Worm (Caenorhabditis elegans): ENCODE measurements around the gene C14C11.1.
A peak's percentile ranks its signal among the peaks of the same experiment; 100 is the strongest.
"Not testable (repeated sequence)": the region's sequence is repeated elsewhere in the genome, so short reads cannot be mapped to it uniquely, and the experiment has no call there.

C14C11.1 gene

DNA sequence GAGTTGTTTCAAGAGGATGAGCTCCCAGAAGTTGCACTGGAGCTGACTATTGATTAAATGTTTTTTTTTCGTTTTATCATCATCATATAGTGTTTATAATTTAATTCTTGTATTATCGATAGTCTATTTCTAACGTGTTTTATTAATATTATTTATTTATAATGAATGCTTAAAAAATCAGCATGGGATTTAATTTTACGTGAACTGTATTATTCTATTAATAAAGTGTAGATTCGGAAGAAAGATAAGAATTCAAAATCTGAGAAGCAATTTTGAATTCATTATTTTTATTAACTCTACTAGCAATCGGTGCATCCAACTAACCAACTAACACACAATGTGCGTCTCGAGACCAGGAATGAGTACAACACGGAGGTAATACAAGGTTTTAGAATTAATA lies at the start of gene C14C11.1:
C14C11.1 (plus strand) TSS at position 301 of the 400 bp plus-strand sequence.
- not testable (repeated sequence) for TF ChIP-seq ceh-43 (GFP tag; optimal IDR thresholded peaks at IDR 0.05); zip-8 (tag; optimal IDR thresholded peaks at IDR 0.05); unc-39 (tag; optimal IDR thresholded peaks at IDR 0.05)

- TF ChIP-seq M03D4.4 (tag; optimal IDR thresholded peaks at IDR 0.05) (no peak), ham-2 (GFP tag; optimal IDR thresholded peaks at IDR 0.05) (no peak), unc-62 (GFP tag; optimal IDR thresholded peaks at IDR 0.05) (no peak), mep-1 (tag; optimal IDR thresholded peaks at IDR 0.05) (no peak), tbx-8 (GFP tag; optimal IDR thresholded peaks at IDR 0.05) (no peak), ztf-11 (tag; optimal IDR thresholded peaks at IDR 0.05) (no peak), pha-4 (tag; optimal IDR thresholded peaks at IDR 0.05) (no peak), cnd-1 (tag; optimal IDR thresholded peaks at IDR 0.05) (no peak), mls-2 (tag; optimal IDR thresholded peaks at IDR 0.05) (no peak), drap-1 (GFP tag; optimal IDR thresholded peaks at IDR 0.05) (no peak), lsy-2 (tag; optimal IDR thresholded peaks at IDR 0.05) (no peak), unc-39 (tag; optimal IDR thresholded peaks at IDR 0.05) (no peak)
Observed at ce11 chrV:5614724-5615123, 48.7 kb upstream of the C14C11.1 start, which contains the start of gene M03E7.3. TSS of gene M03E7.3 (plus strand) at chrV:5615024.

DNA sequence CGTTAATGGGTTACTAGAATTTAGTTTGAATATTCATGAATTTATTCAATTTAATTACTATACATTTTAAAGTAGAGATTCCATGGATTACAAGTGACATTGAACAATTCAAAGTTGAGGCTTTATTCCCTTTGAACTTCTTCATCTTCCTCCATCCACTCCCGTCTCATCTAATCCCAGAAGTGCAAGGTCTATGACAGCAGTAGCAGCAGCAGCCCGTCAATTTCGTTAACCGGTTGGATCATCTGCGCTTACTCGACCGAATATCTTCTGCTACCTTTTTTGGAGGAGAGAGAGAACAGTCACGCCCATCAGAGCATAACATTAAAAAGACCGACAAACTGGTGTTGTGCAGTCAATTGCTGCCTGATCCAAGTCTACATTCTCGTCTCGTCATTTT lies 46.1 kb upstream of the C14C11.1 start, which contains the start of gene M03E7.2:
M03E7.2 (plus strand) TSS at position 301 of the 400 bp plus-strand sequence.
- TF ChIP-seq tbx-8 (GFP tag; optimal IDR thresholded peaks at IDR 0.05) (no peak), nhr-12 (tag; optimal IDR thresholded peaks at IDR 0.05) (no peak), pha-4 (tag; optimal IDR thresholded peaks at IDR 0.05) (no peak), sem-2 (GFP tag; optimal IDR thresholded peaks at IDR 0.05) (no peak), mab-5 (tag; optimal IDR thresholded peaks at IDR 0.05) (no peak), mls-2 (tag; optimal IDR thresholded peaks at IDR 0.05) (no peak), nhr-2 (tag; optimal IDR thresholded peaks at IDR 0.05) (no peak)

ce11 chrV:5619372-5619771 lies 44.0 kb upstream of the C14C11.1 start:
- no peak for TF ChIP-seq elt-3 (tag; optimal IDR thresholded peaks at IDR 0.05)
- TF ChIP-seq mep-1 (tag; optimal IDR thresholded peaks at IDR 0.05): peak; percentile 10
- no peak for TF ChIP-seq pha-4 (tag; optimal IDR thresholded peaks at IDR 0.05)
- TF ChIP-seq nhr-2 (tag; optimal IDR thresholded peaks at IDR 0.05): no peak
- peak; percentile 52 for TF ChIP-seq lsy-2 (tag; optimal IDR thresholded peaks at IDR 0.05)

- TF ChIP-seq ztf-11 (tag; optimal IDR thresholded peaks at IDR 0.05) (no peak), nhr-12 (tag; optimal IDR thresholded peaks at IDR 0.05) (no peak), sem-2 (GFP tag; optimal IDR thresholded peaks at IDR 0.05) (no peak), lsy-2 (tag; optimal IDR thresholded peaks at IDR 0.05) (no peak), mab-5 (tag; optimal IDR thresholded peaks at IDR 0.05) (no peak), lin-32 (GFP tag; optimal IDR thresholded peaks at IDR 0.05) (no peak), cnd-1 (tag; optimal IDR thresholded peaks at IDR 0.05) (no peak), hlh-1 (tag; optimal IDR thresholded peaks at IDR 0.05) (no peak), elt-3 (tag; optimal IDR thresholded peaks at IDR 0.05) (no peak), unc-120 (tag; optimal IDR thresholded peaks at IDR 0.05; ENCODE audit: poor library complexity, severe bottlenecking) (no peak), nhr-28 (tag; optimal IDR thresholded peaks at IDR 0.05) (no peak), ceh-83 (GFP tag; optimal IDR thresholded peaks at IDR 0.05) (no peak), nhr-2 (tag; optimal IDR thresholded peaks at IDR 0.05) (no peak), ham-2 (GFP tag; optimal IDR thresholded peaks at IDR 0.05) (no peak), lin-13 (tag; optimal IDR thresholded peaks at IDR 0.05) (no peak), unc-62 (GFP tag; optimal IDR thresholded peaks at IDR 0.05) (no peak), snpc-4 (tag; optimal IDR thresholded peaks at IDR 0.05) (no peak)
Observed at ce11 chrV:5620040-5620439, 43.4 kb upstream of the C14C11.1 start, which contains the start of gene memb-2. TSS of gene memb-2 (minus strand) at chrV:5620140.

DNA sequence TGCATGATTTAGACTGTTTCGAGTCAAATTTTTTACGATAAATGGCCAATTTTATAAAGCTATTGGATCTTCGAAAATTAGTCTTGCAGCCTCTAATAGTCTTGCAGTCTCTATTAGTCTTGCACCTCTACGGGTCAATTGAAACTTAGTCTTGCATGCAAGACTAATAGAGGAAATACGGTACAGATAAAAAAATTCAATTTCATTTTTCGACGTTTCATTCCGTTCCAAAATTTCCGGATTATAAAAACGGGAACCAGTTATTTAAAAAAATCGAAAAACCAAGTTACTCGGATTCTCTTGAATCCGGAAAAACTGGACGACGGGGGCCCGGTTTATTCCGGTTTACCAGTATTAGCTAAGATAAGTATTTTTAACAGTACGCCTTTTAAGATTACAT lies 42.0 kb upstream of the C14C11.1 start, which contains the start of gene M03E7.1:
M03E7.1 (plus strand) TSS at position 301 of the 400 bp plus-strand sequence.
- TF ChIP-seq mep-1 (tag; optimal IDR thresholded peaks at IDR 0.05): no peak
- no peak for TF ChIP-seq tbx-8 (GFP tag; optimal IDR thresholded peaks at IDR 0.05)
- no peak for TF ChIP-seq snpc-4 (tag; optimal IDR thresholded peaks at IDR 0.05)
- no peak for TF ChIP-seq ces-1 (GFP tag; optimal IDR thresholded peaks at IDR 0.05)
- no peak for TF ChIP-seq ceh-39 (tag; optimal IDR thresholded peaks at IDR 0.05)
- no peak for TF ChIP-seq blmp-1 (tag; optimal IDR thresholded peaks at IDR 0.05)
- TF ChIP-seq pha-4 (tag; optimal IDR thresholded peaks at IDR 0.05): no peak
- TF ChIP-seq ceh-43 (GFP tag; optimal IDR thresholded peaks at IDR 0.05): no peak
- TF ChIP-seq unc-62 (GFP tag; optimal IDR thresholded peaks at IDR 0.05): no peak

Measured in whole organism, mixed stage, embryonic.